Worm (Caenorhabditis elegans) whole organism, midembryonic: ENCODE data around the gene C13A10.1.

Experiments
- T22C8.4 ChIP-seq: fragments of 200-800 bp; sonication (Bioruptor generic); IDR thresholded peaks from 2 replicates; pipeline ENCODE4 v1.3.6; 2022; ENCODE audit warnings: missing genetic modification characterization, missing compliant biosample characterization
- flt-1 ChIP-seq: fragments of 200-800 bp; sonication (Bioruptor generic); IDR thresholded peaks from 2 replicates; pipeline ENCODE4 v1.3.6; 2022; ENCODE audit warnings: missing genetic modification characterization, missing compliant biosample characterization
- klf-2 ChIP-seq: fragments of 200-800 bp; sonication (Bioruptor generic); conservative IDR thresholded peaks from 2 replicates; pipeline ENCODE4 v1.3.6; 2022; ENCODE audit warnings: missing genetic modification reagents, missing genetic modification characterization, missing compliant biosample characterization
- ztf-23 ChIP-seq: fragments of 200-800 bp; sonication (Bioruptor generic); IDR thresholded peaks from 2 replicates; pipeline ENCODE4 v1.3.6; 2022; ENCODE audit warnings: missing genetic modification reagents, missing genetic modification characterization, missing compliant biosample characterization
- ztf-29 ChIP-seq: fragments of 200-800 bp; sonication (Bioruptor generic); IDR thresholded peaks from 2 replicates; pipeline ENCODE4 v1.3.6; 2022; ENCODE audit warnings: missing genetic modification reagents, missing genetic modification characterization, missing compliant biosample characterization

DNA sequence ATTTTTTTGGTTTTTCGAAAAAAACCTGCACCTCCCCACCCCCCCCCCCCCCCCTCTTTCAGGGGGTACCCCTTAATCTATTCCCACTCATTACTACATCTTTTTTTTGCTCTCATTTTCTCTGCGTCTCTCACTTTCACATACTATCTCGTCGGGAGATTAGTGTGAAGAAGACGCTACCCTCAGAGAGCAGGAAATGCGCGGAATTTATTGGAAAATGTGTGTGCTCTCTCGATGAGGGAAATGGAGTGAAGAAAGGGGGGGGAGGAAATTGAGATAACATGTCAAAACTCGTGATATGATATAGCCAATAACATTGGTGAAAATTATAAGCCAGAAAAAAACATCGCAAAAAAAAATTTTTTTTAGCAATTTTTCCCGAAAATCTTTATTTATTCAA, 29.8 kb downstream of the C13A10.1 start:
- TF ChIP-seq T22C8.4 (GFP tag; lab: Robert Waterston, UW), result no peak
- no peak for TF ChIP-seq ztf-29 (GFP tag; lab: Robert Waterston, UW)
- TF ChIP-seq flt-1 (GFP tag; lab: Robert Waterston, UW), result no peak
- no peak for TF ChIP-seq klf-2 (GFP tag; lab: Robert Waterston, UW)
- no peak for TF ChIP-seq ztf-23 (GFP tag; lab: Robert Waterston, UW)
